Worm (Caenorhabditis elegans) whole organism, late embryonic: ENCODE results near the gene sprr-2.

Source experiments
- C08G9.2 ChIP-seq: sonication (generic microtip); optimal IDR thresholded peaks from 2 replicates; lab custom pipeline; 2016; ENCODE audit warnings: mild to moderate bottlenecking, missing genetic modification characterization, moderate library complexity, missing compliant biosample characterization
- C38D4.7 ChIP-seq: fragments of 200-800 bp; sonication (Bioruptor generic); optimal IDR thresholded peaks from 2 replicates; lab custom pipeline; 2018; ENCODE audit warnings: mild to moderate bottlenecking, missing genetic modification characterization, moderate library complexity, missing compliant biosample characterization
- F13H6.1 ChIP-seq: sonication (generic microtip); optimal IDR thresholded peaks from 2 replicates; lab custom pipeline; 2016; ENCODE audit warnings: missing genetic modification characterization, missing compliant biosample characterization
- K02D7.2 ChIP-seq: sonication (generic microtip); optimal IDR thresholded peaks from 2 replicates; lab custom pipeline; 2017; ENCODE audit warnings: mild to moderate bottlenecking, missing genetic modification characterization, missing compliant biosample characterization
- K09A11.1 ChIP-seq: sonication (generic microtip); optimal IDR thresholded peaks from 2 replicates; lab custom pipeline; 2017; ENCODE audit warnings: antibody characterized with exemption, mild to moderate bottlenecking, missing genetic modification characterization, missing compliant biosample characterization; ENCODE audit not compliant: insufficient read depth
- Y22D7AL.16 ChIP-seq: sonication (generic microtip); optimal IDR thresholded peaks from 2 replicates; lab custom pipeline; 2016; ENCODE audit warnings: missing genetic modification characterization, missing compliant biosample characterization
- ahr-1 ChIP-seq: sonication (generic microtip); optimal IDR thresholded peaks from 2 replicates; lab custom pipeline; 2016; ENCODE audit warnings: missing genetic modification characterization, missing compliant biosample characterization
- ama-1 ChIP-seq: fragments of 150-350 bp; optimal IDR thresholded peaks from 2 replicates; lab custom pipeline; 2014
- ceh-18 ChIP-seq: sonication (generic microtip); optimal IDR thresholded peaks from 2 replicates; lab custom pipeline; 2016; ENCODE audit warnings: missing genetic modification characterization, missing compliant biosample characterization
- ceh-19 ChIP-seq: fragments of 200-800 bp; sonication (Bioruptor generic); optimal IDR thresholded peaks from 2 replicates; lab custom pipeline; 2018; ENCODE audit warnings: mild to moderate bottlenecking, missing genetic modification characterization, missing compliant biosample characterization
- ceh-2 ChIP-seq: sonication (generic microtip); optimal IDR thresholded peaks from 2 replicates; lab custom pipeline; 2016; ENCODE audit warnings: missing genotype, missing genetic modification characterization, missing compliant biosample characterization
- ceh-24 ChIP-seq: sonication (generic microtip); optimal IDR thresholded peaks from 2 replicates; lab custom pipeline; 2016; ENCODE audit warnings: mild to moderate bottlenecking, missing genetic modification characterization, missing compliant biosample characterization
- ceh-31 ChIP-seq: sonication (generic microtip); optimal IDR thresholded peaks from 2 replicates; lab custom pipeline; 2016; ENCODE audit warnings: missing genetic modification characterization, missing compliant biosample characterization
- ceh-45 ChIP-seq: fragments of 200-800 bp; sonication (Bioruptor generic); IDR thresholded peaks from 2 replicates; pipeline ENCODE4 v1.3.6; 2022; ENCODE audit warnings: missing genetic modification reagents, missing genetic modification characterization, missing compliant biosample characterization
- ceh-9 ChIP-seq: sonication (generic microtip); optimal IDR thresholded peaks from 2 replicates; lab custom pipeline; 2016; ENCODE audit warnings: mild to moderate bottlenecking, missing genetic modification characterization, inconsistent platforms, missing compliant biosample characterization
- che-1 ChIP-seq: sonication (generic microtip); optimal IDR thresholded peaks from 2 replicates; lab custom pipeline; 2016; ENCODE audit warnings: mild to moderate bottlenecking, missing genetic modification characterization, missing compliant biosample characterization
- dmd-4 ChIP-seq: sonication (generic microtip); optimal IDR thresholded peaks from 2 replicates; lab custom pipeline; 2016; ENCODE audit warnings: borderline replicate concordance, missing genetic modification characterization, missing compliant biosample characterization
- elt-2 ChIP-seq: sonication (generic microtip); optimal IDR thresholded peaks from 2 replicates; lab custom pipeline; 2016; ENCODE audit warnings: missing genetic modification reagents, missing genetic modification characterization, missing compliant biosample characterization
- elt-4 ChIP-seq: sonication (generic microtip); optimal IDR thresholded peaks from 2 replicates; lab custom pipeline; 2016; ENCODE audit warnings: missing genetic modification characterization, missing compliant biosample characterization
- fax-1 ChIP-seq: sonication (generic microtip); optimal IDR thresholded peaks from 2 replicates; lab custom pipeline; 2016; ENCODE audit warnings: missing genotype, missing genetic modification characterization, missing compliant biosample characterization
- fkh-6 ChIP-seq: sonication (generic microtip); optimal IDR thresholded peaks from 2 replicates; lab custom pipeline; 2016; ENCODE audit warnings: missing genetic modification characterization, missing compliant biosample characterization
- gmeb-2 ChIP-seq: sonication (generic microtip); optimal IDR thresholded peaks from 2 replicates; lab custom pipeline; 2016; ENCODE audit warnings: missing genetic modification characterization, inconsistent platforms, missing compliant biosample characterization
- hlh-13 ChIP-seq: fragments of 200-800 bp; sonication (Bioruptor generic); optimal IDR thresholded peaks from 2 replicates; lab custom pipeline; 2018; ENCODE audit warnings: mild to moderate bottlenecking, missing genetic modification characterization, missing compliant biosample characterization
- hlh-15 ChIP-seq: sonication (generic microtip); optimal IDR thresholded peaks from 2 replicates; lab custom pipeline; 2016; ENCODE audit warnings: missing genetic modification characterization, missing compliant biosample characterization
- hlh-30 ChIP-seq: sonication (generic microtip); optimal IDR thresholded peaks from 2 replicates; lab custom pipeline; 2017; ENCODE audit warnings: antibody characterized with exemption, missing genetic modification characterization, missing compliant biosample characterization; ENCODE audit not compliant: insufficient read depth
- hlh-6 ChIP-seq: sonication (generic microtip); optimal IDR thresholded peaks from 2 replicates; lab custom pipeline; 2016; ENCODE audit warnings: missing genotype, missing genetic modification characterization, missing compliant biosample characterization
- hlh-8 ChIP-seq: sonication (generic microtip); optimal IDR thresholded peaks from 2 replicates; lab custom pipeline; 2016; ENCODE audit warnings: missing genotype, missing genetic modification characterization, missing compliant biosample characterization
- lim-6 ChIP-seq: sonication (generic microtip); optimal IDR thresholded peaks from 2 replicates; lab custom pipeline; 2016; ENCODE audit warnings: missing genetic modification characterization, missing compliant biosample characterization
- lin-11 ChIP-seq: fragments of 200-800 bp; sonication (Bioruptor generic); optimal IDR thresholded peaks from 2 replicates; lab custom pipeline; 2018; ENCODE audit warnings: mild to moderate bottlenecking, missing genetic modification characterization, missing compliant biosample characterization
- nfya-1 ChIP-seq: sonication (generic microtip); optimal IDR thresholded peaks from 2 replicates; lab custom pipeline; 2017; ENCODE audit warnings: missing genetic modification characterization, mild to moderate bottlenecking, missing compliant biosample characterization, antibody characterized with exemption, moderate library complexity
- nhr-11 ChIP-seq: fragments of 150-350 bp; optimal IDR thresholded peaks from 2 replicates; lab custom pipeline; 2014; ENCODE audit warnings: missing biosample characterization, missing genetic modification characterization
- nhr-232 ChIP-seq: sonication (generic microtip); optimal IDR thresholded peaks from 2 replicates; lab custom pipeline; 2016; ENCODE audit warnings: missing genetic modification characterization, missing compliant biosample characterization
- npax-4 ChIP-seq: sonication (generic microtip); optimal IDR thresholded peaks from 2 replicates; lab custom pipeline; 2016; ENCODE audit warnings: missing genetic modification characterization, missing compliant biosample characterization
- odd-2 ChIP-seq: sonication (generic microtip); optimal IDR thresholded peaks from 2 replicates; lab custom pipeline; 2017; ENCODE audit warnings: antibody characterized with exemption, mild to moderate bottlenecking, missing genetic modification characterization, missing compliant biosample characterization
- pag-3 ChIP-seq: sonication (generic microtip); optimal IDR thresholded peaks from 2 replicates; lab custom pipeline; 2016; ENCODE audit warnings: missing compliant biosample characterization, missing genetic modification characterization, borderline replicate concordance
- pha-4 ChIP-seq: fragments of 150-350 bp; optimal IDR thresholded peaks from 2 replicates; lab custom pipeline; 2018; ENCODE audit warnings: missing biosample characterization, missing genetic modification reagents, missing genetic modification characterization
- pqm-1 ChIP-seq: sonication (generic microtip); optimal IDR thresholded peaks from 2 replicates; lab custom pipeline; 2016; ENCODE audit warnings: missing genetic modification characterization, missing compliant biosample characterization
- pros-1 ChIP-seq: fragments of 150-350 bp; optimal IDR thresholded peaks from 2 replicates; lab custom pipeline; 2014; ENCODE audit warnings: missing biosample characterization, missing genetic modification reagents, missing genetic modification characterization
- rnt-1 ChIP-seq: sonication (generic microtip); optimal IDR thresholded peaks from 2 replicates; lab custom pipeline; 2016; ENCODE audit warnings: missing genetic modification characterization, missing compliant biosample characterization
- sdc-2 ChIP-seq: sonication (generic microtip); optimal IDR thresholded peaks from 2 replicates; lab custom pipeline; 2016; ENCODE audit warnings: missing genotype, missing genetic modification characterization, missing compliant biosample characterization
- sox-2 ChIP-seq: fragments of 200-800 bp; sonication (Bioruptor generic); IDR thresholded peaks from 2 replicates; pipeline ENCODE4 v1.3.6; 2022; ENCODE audit warnings: missing genetic modification reagents, missing genetic modification characterization, missing compliant biosample characterization
- syd-9 ChIP-seq: sonication (generic microtip); optimal IDR thresholded peaks from 2 replicates; lab custom pipeline; 2016; ENCODE audit warnings: mild to moderate bottlenecking, missing genetic modification characterization, moderate library complexity, missing compliant biosample characterization
- tbx-2 ChIP-seq: sonication (generic microtip); optimal IDR thresholded peaks from 2 replicates; lab custom pipeline; 2016; ENCODE audit warnings: missing genetic modification characterization, missing compliant biosample characterization
- tbx-7 ChIP-seq: sonication (generic microtip); optimal IDR thresholded peaks from 2 replicates; lab custom pipeline; 2016; ENCODE audit warnings: missing genotype, missing genetic modification characterization, missing compliant biosample characterization
- unc-3 ChIP-seq, 2 experiments: fragments of 200-800 bp in 1 of 2; sonication (Bioruptor generic) in 1 of 2; sonication (generic microtip) in 1 of 2; conservative IDR thresholded peaks in 1 of 2; optimal IDR thresholded peaks in 1 of 2; 2 replicates each; pipeline versions ENCODE4 v1.3.6 to Lab custom; 2016 to 2022; ENCODE audit warnings: missing compliant biosample characterization in 2 of 2, missing genetic modification characterization in 2 of 2, missing genetic modification reagents in 1 of 2
- unc-42 ChIP-seq: sonication (generic microtip); optimal IDR thresholded peaks from 2 replicates; lab custom pipeline; 2016; ENCODE audit warnings: missing genotype, missing genetic modification characterization, missing compliant biosample characterization
- unc-55 ChIP-seq: sonication (generic microtip); optimal IDR thresholded peaks from 2 replicates; lab custom pipeline; 2017; ENCODE audit warnings: missing biosample characterization, missing genetic modification reagents, missing genetic modification characterization
- zip-5 ChIP-seq: sonication (generic microtip); optimal IDR thresholded peaks from 2 replicates; lab custom pipeline; 2016; ENCODE audit warnings: missing genetic modification characterization, missing compliant biosample characterization

Gene sprr-2

DNA sequence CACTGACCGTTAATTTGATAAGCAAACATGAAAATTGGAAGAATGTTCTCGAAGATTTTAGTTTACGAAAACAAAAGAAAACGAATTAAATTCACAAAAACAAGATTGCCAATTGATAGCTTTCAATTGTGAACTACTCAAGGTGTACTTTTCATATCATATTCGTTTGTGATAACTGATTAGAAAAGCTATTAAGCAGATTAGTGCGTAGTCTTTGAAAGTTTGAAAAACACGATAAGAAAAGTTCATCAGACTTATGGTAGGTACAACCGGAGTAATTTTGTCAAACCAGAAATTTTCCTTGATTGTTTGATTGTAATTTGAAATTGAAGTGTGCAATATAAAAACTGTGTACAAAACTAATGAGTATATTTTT lies 5.7 kb upstream of the sprr-2 start:
- TF ChIP-seq pros-1 (tag; lab: Kevin White, UChicago) (no peak), C08G9.2 (tag; lab: Kevin White, UChicago) (no peak), Y22D7AL.16 (tag; lab: Kevin White, UChicago) (no peak), K09A11.1 (tag; lab: Kevin White, UChicago) (no peak), F13H6.1 (tag; lab: Kevin White, UChicago) (no peak), ceh-18 (no peak), nhr-11 (tag; lab: Kevin White, UChicago) (no peak), unc-3 (GFP tag; conservative IDR thresholded peaks at IDR 0.05; lab: Robert Waterston, UW) (no peak), unc-3 (tag; optimal IDR thresholded peaks at IDR 0.05; lab: Kevin White, UChicago) (no peak)

DNA sequence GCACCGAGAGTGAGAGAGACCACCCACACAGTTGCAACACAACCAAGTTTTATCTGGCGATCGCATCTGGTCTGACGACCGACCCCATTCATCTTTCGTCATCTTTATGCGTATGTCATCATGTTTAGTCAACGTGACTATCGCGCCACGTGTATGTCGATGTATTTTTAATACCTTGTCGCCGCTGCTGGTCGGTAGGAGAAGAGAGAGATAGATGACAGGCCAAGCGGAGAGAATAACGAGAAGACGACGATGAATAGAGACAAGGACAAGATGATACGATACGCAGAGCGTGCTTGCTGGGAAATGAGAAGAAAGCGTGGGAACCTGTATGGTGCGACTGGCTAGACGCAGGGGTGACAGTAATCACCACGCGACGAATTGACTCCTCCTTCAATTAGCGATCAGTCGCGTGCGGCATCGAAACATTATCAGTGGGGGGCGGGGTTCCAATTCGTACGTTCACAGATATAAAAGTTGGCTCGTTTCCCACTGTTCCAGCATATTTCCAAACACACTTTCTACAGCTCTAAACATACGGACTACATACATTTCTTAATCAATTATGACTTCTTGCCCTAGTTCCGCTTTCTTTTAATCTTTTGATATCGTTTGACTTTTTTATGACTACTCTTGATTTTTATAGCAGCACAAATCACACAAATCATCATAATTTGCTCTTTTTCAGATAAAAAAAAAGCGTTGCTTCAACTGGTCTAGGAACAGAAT lies 2.8 kb upstream of the sprr-2 start, which contains the start of gene tatn-1:
Gene tatn-1, plus strand, starts transcription at position 689 of the 729 bp plus-strand sequence.
- TF ChIP-seq C08G9.2 (tag; lab: Kevin White, UChicago) (no peak), ceh-24 (no peak), elt-2 (tag; lab: Kevin White, UChicago) (peak; percentile 24), ceh-9 (tag; lab: Kevin White, UChicago) (no peak), pqm-1 (tag; lab: Kevin White, UChicago) (peak; percentile 13), ceh-18 (peak; percentile 19), ceh-31 (tag; lab: Kevin White, UChicago) (no peak), dmd-4 (tag; lab: Kevin White, UChicago) (no peak), fkh-6 (no peak), gmeb-2 (no peak), che-1 (no peak), fax-1 (tag; lab: Kevin White, UChicago) (no peak), ceh-45 (GFP tag; lab: Robert Waterston, UW) (no peak), ceh-19 (GFP tag; lab: Kevin White, UChicago) (no peak), lin-11 (tag; lab: Kevin White, UChicago) (no peak), hlh-6 (tag; lab: Kevin White, UChicago) (no peak), ama-1 (lab: Kevin White, UChicago) (no peak), odd-2 (tag; lab: Kevin White, UChicago) (no peak), pha-4 (tag; lab: Kevin White, UChicago) (no peak), rnt-1 (peak; percentile 75), pag-3 (tag; lab: Kevin White, UChicago) (no peak), ceh-2 (tag; lab: Kevin White, UChicago) (no peak), nfya-1 (tag; lab: Kevin White, UChicago) (peak; percentile 16), tbx-2 (tag; lab: Kevin White, UChicago) (peak; percentile 20), unc-3 (GFP tag; conservative IDR thresholded peaks at IDR 0.05; lab: Robert Waterston, UW) (no peak), unc-3 (tag; optimal IDR thresholded peaks at IDR 0.05; lab: Kevin White, UChicago) (no peak), K02D7.2 (tag; lab: Kevin White, UChicago) (no peak), C38D4.7 (GFP tag; lab: Kevin White, UChicago) (no peak), hlh-30 (peak; percentile 29), hlh-8 (no peak), unc-42 (tag; lab: Kevin White, UChicago) (no peak), nhr-232 (no peak), hlh-13 (no peak), elt-4 (tag; lab: Kevin White, UChicago) (no peak), tbx-7 (tag; lab: Kevin White, UChicago) (no peak), npax-4 (tag; lab: Kevin White, UChicago) (no peak), syd-9 (tag; lab: Kevin White, UChicago) (no peak), K09A11.1 (tag; lab: Kevin White, UChicago) (no peak), ahr-1 (tag; lab: Kevin White, UChicago) (no peak), pros-1 (tag; lab: Kevin White, UChicago) (no peak), lim-6 (tag; lab: Kevin White, UChicago) (no peak), Y22D7AL.16 (tag; lab: Kevin White, UChicago) (no peak), sdc-2 (peak; percentile 14), unc-55 (GFP tag; lab: Kevin White, UChicago) (peak; percentile 56), hlh-15 (tag; lab: Kevin White, UChicago) (no peak), sox-2 (GFP tag; lab: Robert Waterston, UW) (no peak), zip-5 (tag; lab: Kevin White, UChicago) (no peak)
